Worm (Caenorhabditis elegans): Measurements from ENCODE around the gene glb-24.

Gene glb-24

ce11 chrV:12885860-12886259 lies at the start of gene glb-24:
Gene glb-24 (minus strand): TSS chrV:12885960.
- TF ChIP-seq nhr-25 (tag; optimal IDR thresholded peaks at IDR 0.05) (no peak), nhr-11 (tag; optimal IDR thresholded peaks at IDR 0.05) (no peak), unc-62 (GFP tag; optimal IDR thresholded peaks at IDR 0.05) (no peak), fos-1 (tag; optimal IDR thresholded peaks at IDR 0.05) (no peak), peb-1 (tag; optimal IDR thresholded peaks at IDR 0.05) (no peak), ztf-1 (GFP tag; conservative IDR thresholded peaks at IDR 0.05) (no peak), skn-1 (tag; optimal IDR thresholded peaks at IDR 0.05) (no peak), snpc-4 (tag; optimal IDR thresholded peaks at IDR 0.05) (no peak), lin-13 (GFP tag; optimal IDR thresholded peaks at IDR 0.05) (no peak), crh-2 (tag; optimal IDR thresholded peaks at IDR 0.05) (no peak), nhr-6 (tag; optimal IDR thresholded peaks at IDR 0.05) (no peak), ztf-4 (tag; optimal IDR thresholded peaks at IDR 0.05) (no peak), sma-3 (GFP tag; optimal IDR thresholded peaks at IDR 0.05) (no peak), ceh-16 (tag; optimal IDR thresholded peaks at IDR 0.05) (no peak), ceh-82 (tag; optimal IDR thresholded peaks at IDR 0.05) (no peak), zag-1 (tag; optimal IDR thresholded peaks at IDR 0.05) (no peak), mdl-1 (tag; optimal IDR thresholded peaks at IDR 0.05) (no peak), R02D3.7 (tag; optimal IDR thresholded peaks at IDR 0.05) (no peak), mbf-1 (tag; optimal IDR thresholded peaks at IDR 0.05) (no peak)

ce11 chrV:12934976-12935375 lies 49.2 kb upstream of the glb-24 start, which contains the start of gene T16G1.7:
Gene T16G1.7 (minus strand): TSS chrV:12935112.
- TF ChIP-seq nhr-12 (tag; optimal IDR thresholded peaks at IDR 0.05) = no peak
- TF ChIP-seq unc-62 (GFP tag; optimal IDR thresholded peaks at IDR 0.05) = no peak
- TF ChIP-seq lin-11 (tag; optimal IDR thresholded peaks at IDR 0.05) = no peak
- no peak for TF ChIP-seq nhr-6 (tag; optimal IDR thresholded peaks at IDR 0.05)
- no peak for TF ChIP-seq egl-27 (tag; optimal IDR thresholded peaks at IDR 0.05)
- no peak for TF ChIP-seq skn-1 (tag; optimal IDR thresholded peaks at IDR 0.05)
- TF ChIP-seq lsy-2 (tag; optimal IDR thresholded peaks at IDR 0.05) = no peak
- no peak for TF ChIP-seq nhr-25 (tag; optimal IDR thresholded peaks at IDR 0.05)
- peak; percentile 67 for TF ChIP-seq fos-1 (tag; optimal IDR thresholded peaks at IDR 0.05)
- TF ChIP-seq ama-1 (optimal IDR thresholded peaks at IDR 0.05) = no peak
- peak; percentile 72 for TF ChIP-seq sma-9 (GFP tag; optimal IDR thresholded peaks at IDR 0.05)
- TF ChIP-seq sma-9 (tag; optimal IDR thresholded peaks at IDR 0.05) = no peak
- TF ChIP-seq sma-3 (GFP tag; optimal IDR thresholded peaks at IDR 0.05) = no peak
- TF ChIP-seq F13H6.1 (tag; optimal IDR thresholded peaks at IDR 0.05) = no peak

- TF ChIP-seq nhr-21 (tag; optimal IDR thresholded peaks at IDR 0.05) = no peak
- TF ChIP-seq mbf-1 (tag; optimal IDR thresholded peaks at IDR 0.05) = no peak
- TF ChIP-seq lin-39 (tag; optimal IDR thresholded peaks at IDR 0.05) = no peak
- no peak for TF ChIP-seq blmp-1 (tag; optimal IDR thresholded peaks at IDR 0.05; ENCODE audit: insufficient read depth)
- peak; percentile 35 for TF ChIP-seq fos-1 (tag; optimal IDR thresholded peaks at IDR 0.05)
- TF ChIP-seq elt-3 (tag; optimal IDR thresholded peaks at IDR 0.05) = no peak
Observed at ce11 chrV:12933654-12934053, 47.9 kb upstream of the glb-24 start.

- TF ChIP-seq blmp-1 (tag; optimal IDR thresholded peaks at IDR 0.05; ENCODE audit: insufficient read depth) (peak; percentile 21), sma-3 (GFP tag; optimal IDR thresholded peaks at IDR 0.05) (no peak)
Observed at ce11 chrV:12928929-12929532, 43.3 kb upstream of the glb-24 start, which contains the start of gene T16G1.2. Gene T16G1.2 (plus strand): TSS chrV:12929482.

- TF ChIP-seq nhr-25 (tag; optimal IDR thresholded peaks at IDR 0.05) (no peak), F13H6.1 (tag; optimal IDR thresholded peaks at IDR 0.05) (no peak), ceh-82 (tag; optimal IDR thresholded peaks at IDR 0.05) (no peak), egl-27 (tag; optimal IDR thresholded peaks at IDR 0.05) (no peak), mbf-1 (tag; optimal IDR thresholded peaks at IDR 0.05) (no peak), ceh-16 (tag; optimal IDR thresholded peaks at IDR 0.05) (no peak), skn-1 (tag; optimal IDR thresholded peaks at IDR 0.05) (no peak), lin-39 (tag; optimal IDR thresholded peaks at IDR 0.05) (no peak), snpc-4 (tag; optimal IDR thresholded peaks at IDR 0.05) (no peak), unc-62 (GFP tag; optimal IDR thresholded peaks at IDR 0.05) (no peak), lin-11 (tag; optimal IDR thresholded peaks at IDR 0.05) (no peak), aly-2 (tag; optimal IDR thresholded peaks at IDR 0.05) (no peak), sem-4 (tag; optimal IDR thresholded peaks at IDR 0.05) (no peak), nhr-11 (tag; optimal IDR thresholded peaks at IDR 0.05) (no peak), sma-9 (GFP tag; optimal IDR thresholded peaks at IDR 0.05) (no peak), sma-9 (tag; optimal IDR thresholded peaks at IDR 0.05) (no peak), dmd-4 (tag; optimal IDR thresholded peaks at IDR 0.05) (no peak), peb-1 (tag; optimal IDR thresholded peaks at IDR 0.05) (no peak), Y55F3AM.14 (GFP tag; optimal IDR thresholded peaks at IDR 0.05) (no peak)
Observed at ce11 chrV:12924128-12924527, 38.4 kb upstream of the glb-24 start, which contains the start of gene pqn-67. Gene pqn-67 (plus strand): TSS chrV:12924428.
